Worm (Caenorhabditis elegans) whole organism, L1 larva: ENCODE measurements around the gene kreg-1.

ENCODE experiments used
- C16A3.4 ChIP-seq: fragments of 150-350 bp; optimal IDR thresholded peaks from 2 replicates; lab custom pipeline; 2014; ENCODE audit warnings: missing biosample characterization, missing genetic modification characterization
- blmp-1 ChIP-seq: fragments of 150-350 bp; optimal IDR thresholded peaks from 2 replicates; lab custom pipeline; 2014; ENCODE audit warnings: missing biosample characterization, missing genetic modification characterization
- ceh-82 ChIP-seq, 3 experiments: fragments of 150-350 bp in 1 of 3; sonication (generic microtip) in 2 of 3; optimal IDR thresholded peaks; 2 replicates each; lab custom pipeline; 2014 to 2017; ENCODE audit warnings: missing biosample characterization in 3 of 3, missing genetic modification characterization in 3 of 3
- ceh-90 ChIP-seq: sonication (generic microtip); optimal IDR thresholded peaks from 2 replicates; lab custom pipeline; 2016; ENCODE audit warnings: missing genetic modification characterization, missing compliant biosample characterization
- ces-1 ChIP-seq: fragments of 150-350 bp; optimal IDR thresholded peaks from 2 replicates; lab custom pipeline; 2014; ENCODE audit warnings: missing biosample characterization, missing genetic modification reagents, missing genetic modification characterization
- dsc-1 ChIP-seq: sonication (generic microtip); optimal IDR thresholded peaks from 2 replicates; lab custom pipeline; 2016; ENCODE audit warnings: mild to moderate bottlenecking, missing genetic modification characterization, missing compliant biosample characterization
- egl-27 ChIP-seq, 2 experiments: fragments of 150-350 bp in 1 of 2; sonication (generic microtip); optimal IDR thresholded peaks; 3 replicates each; lab custom pipeline; 2017 to 2018; ENCODE audit warnings: missing biosample characterization in 2 of 2, missing genetic modification characterization in 2 of 2, missing genetic modification reagents in 2 of 2
- elt-2 ChIP-seq: sonication (generic microtip); optimal IDR thresholded peaks from 2 replicates; lab custom pipeline; 2016; ENCODE audit warnings: missing genetic modification characterization, mild to moderate bottlenecking, inconsistent platforms, missing compliant biosample characterization, missing genetic modification reagents
- fkh-10 ChIP-seq: sonication (generic microtip); optimal IDR thresholded peaks from 2 replicates; lab custom pipeline; 2017; ENCODE audit warnings: missing biosample characterization, missing genetic modification reagents, missing genetic modification characterization
- fkh-4 ChIP-seq: sonication (generic microtip); optimal IDR thresholded peaks from 2 replicates; lab custom pipeline; 2016; ENCODE audit warnings: missing compliant biosample characterization, missing genetic modification characterization, borderline replicate concordance
- fos-1 ChIP-seq: fragments of 150-350 bp; optimal IDR thresholded peaks from 2 replicates; lab custom pipeline; 2014; ENCODE audit warnings: missing biosample characterization, missing genetic modification characterization
- hlh-17 ChIP-seq: fragments of 200-800 bp; sonication (Bioruptor generic); optimal IDR thresholded peaks from 2 replicates; lab custom pipeline; 2018; ENCODE audit warnings: missing genetic modification characterization, mild to moderate bottlenecking, missing compliant biosample characterization, moderate library complexity, borderline replicate concordance
- hlh-4 ChIP-seq: sonication (generic microtip); optimal IDR thresholded peaks from 2 replicates; lab custom pipeline; 2016; ENCODE audit warnings: mild to moderate bottlenecking, missing genetic modification characterization, missing compliant biosample characterization
- hpl-2 ChIP-seq: fragments of 150-350 bp; optimal IDR thresholded peaks from 2 replicates; lab custom pipeline; 2014; ENCODE audit warnings: missing biosample characterization, missing genetic modification reagents, missing genetic modification characterization
- jun-1 ChIP-seq: fragments of 150-350 bp; optimal IDR thresholded peaks from 2 replicates; lab custom pipeline; 2014; ENCODE audit warnings: missing biosample characterization, missing genetic modification reagents, missing genetic modification characterization
- lin-14 ChIP-seq: fragments of 200-800 bp; sonication (Bioruptor generic); optimal IDR thresholded peaks from 2 replicates; lab custom pipeline; 2018; ENCODE audit warnings: mild to moderate bottlenecking, missing genetic modification characterization, moderate library complexity, missing compliant biosample characterization
- lin-15B ChIP-seq: fragments of 150-350 bp; sonication (generic microtip); optimal IDR thresholded peaks from 3 replicates; lab custom pipeline; 2014; ENCODE audit warnings: missing biosample characterization, missing genetic modification characterization
- lin-35 ChIP-seq, 2 experiments: fragments of 150-350 bp; optimal IDR thresholded peaks; 2 replicates each; lab custom pipeline; 2014; ENCODE audit warnings: missing biosample characterization in 2 of 2, missing genetic modification characterization in 2 of 2, missing genetic modification reagents in 2 of 2
- lin-39 ChIP-seq: fragments of 150-350 bp; optimal IDR thresholded peaks from 2 replicates; lab custom pipeline; 2014; ENCODE audit warnings: missing biosample characterization, missing genetic modification reagents, missing genetic modification characterization
- mab-9 ChIP-seq: fragments of 200-800 bp; sonication (Bioruptor generic); IDR thresholded peaks from 2 replicates; pipeline ENCODE4 v1.3.6; 2022; ENCODE audit warnings: missing genetic modification reagents, missing genetic modification characterization, missing compliant biosample characterization
- mdl-1 ChIP-seq, 2 experiments: fragments of 150-350 bp; optimal IDR thresholded peaks; 2 replicates each; lab custom pipeline; 2014 to 2017; ENCODE audit warnings: missing biosample characterization in 2 of 2, missing genetic modification characterization in 2 of 2, inconsistent platforms in 1 of 2
- nhr-12 ChIP-seq: sonication (generic microtip); optimal IDR thresholded peaks from 2 replicates; lab custom pipeline; 2017; ENCODE audit warnings: missing biosample characterization, missing genetic modification characterization
- nhr-19 ChIP-seq: fragments of 200-800 bp; sonication (Bioruptor generic); conservative IDR thresholded peaks from 2 replicates; pipeline ENCODE4 v1.3.6; 2022; ENCODE audit warnings: missing genetic modification characterization, missing compliant biosample characterization
- nhr-237 ChIP-seq: fragments of 150-350 bp; optimal IDR thresholded peaks from 2 replicates; lab custom pipeline; 2014; ENCODE audit warnings: missing biosample characterization, missing genetic modification characterization
- nhr-47 ChIP-seq: sonication (generic microtip); optimal IDR thresholded peaks from 2 replicates; lab custom pipeline; 2016; ENCODE audit warnings: mild to moderate bottlenecking, missing genetic modification characterization, moderate library complexity, missing compliant biosample characterization
- nhr-85 ChIP-seq: sonication (generic microtip); peaks from one replicate; lab custom pipeline; 2016; ENCODE audit warnings: missing genetic modification characterization, inconsistent platforms, missing compliant biosample characterization
- pag-3 ChIP-seq: sonication (generic microtip); optimal IDR thresholded peaks from 2 replicates; lab custom pipeline; 2017; ENCODE audit warnings: missing genetic modification characterization, mild to moderate bottlenecking, missing compliant biosample characterization, antibody characterized with exemption, borderline replicate concordance; ENCODE audit not compliant: insufficient read depth
- pqm-1 ChIP-seq: sonication (generic microtip); optimal IDR thresholded peaks from 3 replicates; lab custom pipeline; 2017; ENCODE audit warnings: missing biosample characterization, missing genetic modification characterization
- rnt-1 ChIP-seq: sonication (generic microtip); optimal IDR thresholded peaks from 2 replicates; lab custom pipeline; 2016; ENCODE audit warnings: mild to moderate bottlenecking, missing genetic modification characterization, moderate library complexity, missing compliant biosample characterization
- snpc-4 ChIP-seq: fragments of 150-350 bp; optimal IDR thresholded peaks from 2 replicates; lab custom pipeline; 2014; ENCODE audit warnings: missing biosample characterization, missing genetic modification characterization
- snu-23 ChIP-seq: sonication (generic microtip); optimal IDR thresholded peaks from 2 replicates; lab custom pipeline; 2016; ENCODE audit warnings: missing genetic modification characterization, missing compliant biosample characterization
- tlp-1 ChIP-seq: fragments of 150-350 bp; optimal IDR thresholded peaks from 2 replicates; lab custom pipeline; 2014; ENCODE audit warnings: missing biosample characterization, missing genetic modification characterization
- unc-62 ChIP-seq: fragments of 150-350 bp; optimal IDR thresholded peaks from 2 replicates; lab custom pipeline; 2014; ENCODE audit warnings: missing biosample characterization, missing genetic modification reagents, missing genetic modification characterization
- ztf-11 ChIP-seq, 2 experiments: sonication (generic microtip); optimal IDR thresholded peaks; 2 replicates each; lab custom pipeline; 2016 to 2017; ENCODE audit warnings: missing genetic modification characterization in 2 of 2, missing biosample characterization in 1 of 2, missing compliant biosample characterization in 1 of 2
- ztf-4 ChIP-seq: fragments of 150-350 bp; optimal IDR thresholded peaks from 2 replicates; lab custom pipeline; 2014; ENCODE audit warnings: missing biosample characterization, missing genetic modification characterization

The kreg-1 gene

DNA sequence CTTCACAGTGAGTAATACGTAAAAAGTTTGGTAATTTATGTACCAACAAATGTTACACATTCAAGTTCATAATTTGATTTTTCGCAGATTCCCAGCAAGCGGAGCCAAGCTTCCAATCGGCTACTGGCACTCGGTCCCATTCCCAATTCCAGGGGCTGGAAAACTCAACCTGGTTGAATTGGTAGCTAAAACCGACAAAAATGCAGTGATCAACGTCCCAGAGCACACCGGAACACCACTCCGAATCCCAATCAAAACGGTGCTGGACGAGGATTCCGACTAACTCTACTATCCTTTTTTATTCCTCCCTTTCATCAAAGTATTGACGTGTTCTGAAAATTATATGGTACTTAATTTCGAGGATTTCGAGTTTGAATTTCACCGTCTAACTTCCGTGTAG, 32.2 kb upstream of the kreg-1 start:
- TF ChIP-seq dsc-1 = no peak
- no peak for TF ChIP-seq nhr-237 (tag; lab: Kevin White, UChicago)
- TF ChIP-seq blmp-1 (tag; lab: Kevin White, UChicago) = no peak
- TF ChIP-seq nhr-19 = no peak
- TF ChIP-seq ces-1 (GFP tag; lab: Kevin White, UChicago) = no peak
- TF ChIP-seq hlh-17 (GFP tag; lab: Kevin White, UChicago) = no peak
- no peak for TF ChIP-seq fos-1 (tag; lab: Kevin White, UChicago)
- no peak for TF ChIP-seq fkh-10 (GFP tag; lab: Kevin White, UChicago)
- TF ChIP-seq elt-2 (tag; lab: Kevin White, UChicago) = no peak
- no peak for TF ChIP-seq ztf-4 (tag; lab: Kevin White, UChicago)
- TF ChIP-seq tlp-1 (tag; lab: Kevin White, UChicago) = no peak
- no peak for TF ChIP-seq nhr-85 (tag; lab: Kevin White, UChicago)
- TF ChIP-seq nhr-12 (tag; lab: Kevin White, UChicago) = no peak
- TF ChIP-seq ztf-11 (tag; optimal IDR thresholded peaks at IDR 0.05; lab: Kevin White, UChicago) = no peak
- no peak for TF ChIP-seq hlh-4 (tag; lab: Kevin White, UChicago)
- TF ChIP-seq jun-1 (tag; lab: Kevin White, UChicago) = no peak
- TF ChIP-seq ceh-90 (tag; lab: Kevin White, UChicago) = no peak

ce11 chrX:8677873-8678272, 31.7 kb upstream of the kreg-1 start:
- TF ChIP-seq hlh-17 (GFP tag; lab: Kevin White, UChicago) (no peak), snu-23 (GFP tag; lab: Kevin White, UChicago) (no peak), nhr-85 (tag; lab: Kevin White, UChicago) (peak; percentile 8), blmp-1 (tag; lab: Kevin White, UChicago) (peak; percentile 7), lin-14 (peak; percentile 28), nhr-47 (tag; lab: Kevin White, UChicago) (no peak)

DNA sequence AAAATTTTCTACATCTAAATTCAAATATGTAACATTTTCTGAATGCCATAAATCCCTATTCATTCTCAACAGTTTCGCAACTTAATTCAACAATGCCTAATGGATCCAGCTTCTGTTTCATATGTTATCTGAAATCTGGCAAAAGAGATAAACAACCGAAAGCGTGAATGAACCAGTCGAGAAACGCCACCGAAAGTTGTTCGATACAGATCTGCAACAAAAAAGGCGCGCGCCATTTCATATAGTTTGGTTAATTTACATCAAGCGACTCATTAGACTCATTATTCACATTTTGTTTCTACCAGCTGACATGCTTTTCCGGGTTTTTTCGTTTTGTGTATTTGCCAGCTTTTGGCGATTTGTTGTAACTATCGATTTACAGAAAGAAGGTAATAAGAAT, 28.0 kb upstream of the kreg-1 start, which contains the start of gene K09E2.1:
Gene K09E2.1, plus strand, starts transcription at position 301 of the 400 bp plus-strand sequence.
- no peak for TF ChIP-seq fkh-4
- no peak for TF ChIP-seq C16A3.4
- TF ChIP-seq lin-35 (GFP tag; optimal IDR thresholded peaks at IDR 0.05; lab: Kevin White, UChicago) = no peak
- no peak for TF ChIP-seq ceh-82 (tag; optimal IDR thresholded peaks at IDR 0.05; lab: Kevin White, UChicago)
- TF ChIP-seq, all 84 proteins: peak for 0

ce11 chrX:8697517-8697916, 12.0 kb upstream of the kreg-1 start, which contains the start of gene frpr-8:
Gene frpr-8 (plus strand): TSS chrX:8697817.
- TF ChIP-seq nhr-47 (tag; lab: Kevin White, UChicago) = no peak
- no peak for TF ChIP-seq pqm-1 (tag; lab: Kevin White, UChicago)
- TF ChIP-seq lin-35 (GFP tag; optimal IDR thresholded peaks at IDR 0.05; lab: Kevin White, UChicago) = no peak
- TF ChIP-seq mab-9 = no peak
- TF ChIP-seq ceh-90 (tag; lab: Kevin White, UChicago) = no peak
- no peak for TF ChIP-seq unc-62 (GFP tag; lab: Kevin White, UChicago)
- no peak for TF ChIP-seq mdl-1 (tag; optimal IDR thresholded peaks at IDR 0.05; lab: Kevin White, UChicago)
- no peak for TF ChIP-seq fos-1 (tag; lab: Kevin White, UChicago)
- TF ChIP-seq rnt-1 = no peak
- TF ChIP-seq nhr-12 (tag; lab: Kevin White, UChicago) = no peak
- no peak for TF ChIP-seq hpl-2 (GFP tag; lab: Kevin White, UChicago)
- TF ChIP-seq ztf-4 (tag; lab: Kevin White, UChicago) = no peak
- TF ChIP-seq pag-3 (tag; lab: Kevin White, UChicago) = no peak
- no peak for TF ChIP-seq lin-39

- TF ChIP-seq egl-27 (tag; optimal IDR thresholded peaks at IDR 0.05; lab: Kevin White, UChicago) (no peak), lin-15B (tag; lab: Kevin White, UChicago) (no peak), pag-3 (tag; lab: Kevin White, UChicago) (no peak), snpc-4 (tag; lab: Kevin White, UChicago) (peak; percentile 76)
Observed at ce11 chrX:8703664-8704356, 5.8 kb upstream of the kreg-1 start, which contains the start of gene jbts-14. Gene jbts-14 (plus strand): TSS chrX:8704306.
